Fruit fly (Drosophila melanogaster) whole organism, embryonic: Measurements from ENCODE around the gene Ak1.

ENCODE experiments used
- CG1024 ChIP-seq: fragments of 200-800 bp; sonication (Bioruptor generic); IDR thresholded peaks from 2 replicates; pipeline ENCODE4 v1.3.6; 2022; ENCODE audit warnings: missing biosample characterization, missing genetic modification characterization
- CG10366 ChIP-seq: fragments of 200-800 bp; sonication (Bioruptor generic); IDR thresholded peaks from 2 replicates; pipeline ENCODE4 v1.3.6; 2022; ENCODE audit warnings: missing biosample characterization, missing genetic modification characterization
- CG10462 ChIP-seq: fragments of 200-800 bp; sonication (Bioruptor generic); optimal IDR thresholded peaks from 2 replicates; lab custom pipeline; 2016; ENCODE audit warnings: missing biosample characterization, missing genetic modification characterization
- CG11723 ChIP-seq: fragments of 200-800 bp; sonication (Bioruptor generic); optimal IDR thresholded peaks from 2 replicates; lab custom pipeline; 2017; ENCODE audit warnings: missing biosample characterization, mild to moderate bottlenecking, missing genetic modification characterization
- CG12155 ChIP-seq: fragments of 200-800 bp; sonication (Bioruptor generic); optimal IDR thresholded peaks from 3 replicates; lab custom pipeline; 2016; ENCODE audit warnings: missing biosample characterization, missing genetic modification characterization
- CG14441 ChIP-seq: fragments of 200-800 bp; sonication (Bioruptor generic); IDR thresholded peaks from 2 replicates; pipeline ENCODE4 v1.3.6; 2022; ENCODE audit warnings: missing biosample characterization, missing genetic modification characterization
- CG15011 ChIP-seq: fragments of 200-800 bp; sonication (Bioruptor generic); optimal IDR thresholded peaks from 3 replicates; lab custom pipeline; 2018; ENCODE audit warnings: missing biosample characterization, mild to moderate bottlenecking, missing genetic modification characterization
- CG18476 ChIP-seq: fragments of 200-800 bp; sonication (Bioruptor generic); optimal IDR thresholded peaks from 2 replicates; lab custom pipeline; 2016; ENCODE audit warnings: missing biosample characterization, mild to moderate bottlenecking, missing genetic modification characterization
- CG18619 ChIP-seq: fragments of 200-800 bp; sonication (Bioruptor generic); optimal IDR thresholded peaks from 3 replicates; lab custom pipeline; 2017; ENCODE audit warnings: missing biosample characterization, mild to moderate bottlenecking, missing genetic modification characterization
- CG31388 ChIP-seq: fragments of 200-800 bp; sonication (Bioruptor generic); optimal IDR thresholded peaks from 2 replicates; lab custom pipeline; 2016; ENCODE audit warnings: missing biosample characterization, missing genetic modification characterization
- CG4328 ChIP-seq: fragments of 200-800 bp; sonication (Bioruptor generic); optimal IDR thresholded peaks from 3 replicates; lab custom pipeline; 2017; ENCODE audit warnings: missing biosample characterization, missing genetic modification reagents, missing genetic modification characterization
- CG4404 ChIP-seq: fragments of 200-800 bp; sonication (Bioruptor generic); IDR thresholded peaks from 2 replicates; pipeline ENCODE4 v1.3.6; 2022; ENCODE audit warnings: missing biosample characterization, missing genetic modification characterization
- CG6254 ChIP-seq: fragments of 200-800 bp; sonication (Bioruptor generic); optimal IDR thresholded peaks from 3 replicates; lab custom pipeline; 2017; ENCODE audit warnings: mild to moderate bottlenecking, missing biosample characterization, missing genetic modification reagents, missing genetic modification characterization
- CG6272 ChIP-seq: fragments of 200-800 bp; sonication (Bioruptor generic); IDR thresholded peaks from 2 replicates; pipeline ENCODE4 v1.3.6; 2022; ENCODE audit warnings: missing biosample characterization, missing genetic modification characterization
- CG7271 ChIP-seq: fragments of 200-800 bp; sonication (Bioruptor generic); optimal IDR thresholded peaks from 2 replicates; lab custom pipeline; 2018; ENCODE audit warnings: missing biosample characterization, mild to moderate bottlenecking, missing genetic modification characterization, moderate library complexity
- CG7928 ChIP-seq: fragments of 200-800 bp; sonication (Bioruptor generic); optimal IDR thresholded peaks from 2 replicates; lab custom pipeline; 2017; ENCODE audit warnings: missing biosample characterization, mild to moderate bottlenecking, missing genetic modification characterization
- CG9437 ChIP-seq: fragments of 200-800 bp; sonication (Bioruptor generic); optimal IDR thresholded peaks from 2 replicates; lab custom pipeline; 2018; ENCODE audit warnings: missing biosample characterization, mild to moderate bottlenecking, missing genetic modification characterization
- E2f1 ChIP-seq: fragments of 200-800 bp; sonication (Bioruptor generic); IDR thresholded peaks from 2 replicates; pipeline ENCODE4 v1.3.6; 2022; ENCODE audit warnings: missing biosample characterization, missing genetic modification characterization
- Elba2 ChIP-seq: fragments of 200-800 bp; sonication (Bioruptor generic); optimal IDR thresholded peaks from 3 replicates; lab custom pipeline; 2016; ENCODE audit warnings: missing biosample characterization, missing genetic modification characterization
- Ets65A ChIP-seq: fragments of 200-800 bp; sonication (Bioruptor generic); peaks from one replicate; lab custom pipeline; 2016; ENCODE audit warnings: missing biosample characterization, missing genetic modification characterization
- H15 ChIP-seq: fragments of 200-800 bp; sonication (Bioruptor generic); IDR thresholded peaks from 3 replicates; pipeline ENCODE4 v1.3.6; 2022; ENCODE audit warnings: missing biosample characterization, missing genetic modification characterization
- HLH3B ChIP-seq: fragments of 200-800 bp; sonication (Bioruptor generic); IDR thresholded peaks from 2 replicates; pipeline ENCODE4 v1.3.6; 2022; ENCODE audit warnings: missing biosample characterization, missing genetic modification characterization
- Hey ChIP-seq: fragments of 200-800 bp; sonication (Bioruptor generic); optimal IDR thresholded peaks from 3 replicates; lab custom pipeline; 2018; ENCODE audit warnings: missing biosample characterization, mild to moderate bottlenecking, missing genetic modification characterization
- Hsf ChIP-seq: fragments of 200-800 bp; sonication (Bioruptor generic); optimal IDR thresholded peaks from 3 replicates; lab custom pipeline; 2016; ENCODE audit warnings: missing biosample characterization, missing genetic modification characterization
- Med ChIP-seq: fragments of 200-800 bp; sonication (Bioruptor generic); peaks from one replicate; lab custom pipeline; 2016; ENCODE audit warnings: missing biosample characterization, missing genetic modification characterization, mild to moderate bottlenecking, inconsistent platforms, moderate library complexity
- Neu2 ChIP-seq: fragments of 200-800 bp; sonication (Bioruptor generic); optimal IDR thresholded peaks from 3 replicates; lab custom pipeline; 2016; ENCODE audit warnings: missing biosample characterization, missing genetic modification characterization, borderline replicate concordance
- Usf ChIP-seq: fragments of 200-800 bp; sonication (Bioruptor generic); optimal IDR thresholded peaks from 2 replicates; lab custom pipeline; 2017; ENCODE audit warnings: missing genotype, missing biosample characterization, missing genetic modification characterization
- az2 ChIP-seq: fragments of 200-800 bp; sonication (Bioruptor generic); optimal IDR thresholded peaks from 3 replicates; lab custom pipeline; 2016; ENCODE audit warnings: missing biosample characterization, missing genetic modification characterization
- ci ChIP-seq: fragments of 200-800 bp; sonication (Bioruptor generic); IDR thresholded peaks from 3 replicates; pipeline ENCODE4 v1.3.6; 2022; ENCODE audit warnings: missing biosample characterization, missing genetic modification characterization
- dan ChIP-seq: fragments of 200-800 bp; sonication (Bioruptor generic); IDR thresholded peaks from 2 replicates; pipeline ENCODE4 v1.3.6; 2022; ENCODE audit warnings: missing biosample characterization, missing genetic modification characterization
- dysf ChIP-seq: fragments of 200-800 bp; sonication (Bioruptor generic); IDR thresholded peaks from 3 replicates; pipeline ENCODE4 v1.3.6; 2022; ENCODE audit warnings: missing biosample characterization, missing genetic modification characterization
- emc ChIP-seq: fragments of 200-800 bp; sonication (Bioruptor generic); optimal IDR thresholded peaks from 2 replicates; lab custom pipeline; 2016; ENCODE audit warnings: missing biosample characterization, missing genetic modification characterization
- eyg ChIP-seq: fragments of 200-800 bp; sonication (Bioruptor generic); optimal IDR thresholded peaks from 3 replicates; lab custom pipeline; 2016; ENCODE audit warnings: missing biosample characterization, missing genetic modification characterization
- gcm2 ChIP-seq: fragments of 200-800 bp; sonication (Bioruptor generic); optimal IDR thresholded peaks from 2 replicates; lab custom pipeline; 2016; ENCODE audit warnings: missing biosample characterization, missing genetic modification characterization
- grau ChIP-seq: fragments of 200-800 bp; optimal IDR thresholded peaks from 3 replicates; lab custom pipeline; 2019; ENCODE audit warnings: missing biosample characterization, mild to moderate bottlenecking, missing genetic modification characterization, moderate library complexity
- lmd ChIP-seq: fragments of 200-800 bp; sonication (Bioruptor generic); IDR thresholded peaks from 2 replicates; pipeline ENCODE4 v1.3.6; 2022; ENCODE audit warnings: missing biosample characterization, missing genetic modification characterization
- lov ChIP-seq, 2 experiments: fragments of 200-800 bp in 1 of 2; fragments of >200 bp in 1 of 2; sonication (Bioruptor generic) in 1 of 2; IDR thresholded peaks in 1 of 2; optimal IDR thresholded peaks in 1 of 2; 2 replicates in 1 of 2; 3 replicates in 1 of 2; pipeline versions ENCODE4 v1.3.6 to Lab custom; 2017 to 2022; ENCODE audit warnings: missing biosample characterization in 1 of 2, missing genetic modification characterization in 1 of 2
- mam ChIP-seq: fragments of 200-800 bp; sonication (Bioruptor generic); optimal IDR thresholded peaks from 3 replicates; lab custom pipeline; 2016; ENCODE audit warnings: missing biosample characterization, missing genetic modification characterization
- nmo ChIP-seq: fragments of 200-800 bp; sonication (Bioruptor generic); optimal IDR thresholded peaks from 2 replicates; lab custom pipeline; 2018; ENCODE audit warnings: missing biosample characterization, mild to moderate bottlenecking, missing genetic modification characterization, moderate library complexity
- onecut ChIP-seq: fragments of 200-800 bp; sonication (Bioruptor generic); IDR thresholded peaks from 2 replicates; pipeline ENCODE4 v1.3.6; 2022; ENCODE audit warnings: missing biosample characterization, missing genetic modification characterization
- otp ChIP-seq: fragments of 200-800 bp; sonication (Bioruptor generic); IDR thresholded peaks from 3 replicates; pipeline ENCODE4, ENCODE4 v1.3.6; 2022; ENCODE audit warnings: missing biosample characterization, missing genetic modification characterization
- prd ChIP-seq, 3 experiments: fragments of >200 bp in 2 of 3; fragments of 200-800 bp in 1 of 3; sonication (Bioruptor generic) in 1 of 3; optimal IDR thresholded peaks in 2 of 3; IDR thresholded peaks in 1 of 3; 2 replicates in 2 of 3; 3 replicates in 1 of 3; pipeline versions ENCODE4 v1.3.6 to Lab custom; 2017 to 2022; ENCODE audit warnings: missing biosample characterization in 1 of 3, missing genetic modification characterization in 1 of 3
- repo ChIP-seq: fragments of 200-800 bp; sonication (Bioruptor generic); optimal IDR thresholded peaks from 2 replicates; lab custom pipeline; 2016; ENCODE audit warnings: missing biosample characterization, missing genetic modification characterization
- sens-2 ChIP-seq: fragments of 200-800 bp; sonication (Bioruptor generic); IDR thresholded peaks from 2 replicates; pipeline ENCODE4 v1.3.6; 2022; ENCODE audit warnings: missing biosample characterization, missing genetic modification characterization
- slbo ChIP-seq: fragments of 200-800 bp; sonication (Bioruptor generic); IDR thresholded peaks from 2 replicates; pipeline ENCODE4 v1.3.6; 2022; ENCODE audit warnings: missing biosample characterization, missing genetic modification characterization
- slou ChIP-seq: fragments of 200-800 bp; sonication (Bioruptor generic); optimal IDR thresholded peaks from 3 replicates; lab custom pipeline; 2016; ENCODE audit warnings: missing biosample characterization, missing genetic modification characterization
- stwl ChIP-seq: fragments of 200-800 bp; sonication (Bioruptor generic); optimal IDR thresholded peaks from 3 replicates; lab custom pipeline; 2018; ENCODE audit warnings: missing biosample characterization, mild to moderate bottlenecking, missing genetic modification characterization, moderate library complexity
- toy ChIP-seq: fragments of 200-800 bp; sonication (Bioruptor generic); IDR thresholded peaks from 2 replicates; pipeline ENCODE4 v1.3.6; 2022; ENCODE audit warnings: missing biosample characterization, missing genetic modification characterization
- trh ChIP-seq: fragments of 200-800 bp; sonication (Bioruptor generic); optimal IDR thresholded peaks from 2 replicates; lab custom pipeline; 2016; ENCODE audit warnings: missing biosample characterization, missing genetic modification characterization
- tup ChIP-seq: fragments of 200-800 bp; sonication (Bioruptor generic); optimal IDR thresholded peaks from 2 replicates; lab custom pipeline; 2016; ENCODE audit warnings: missing biosample characterization, mild to moderate bottlenecking, missing genetic modification characterization, moderate library complexity
- usp ChIP-seq: fragments of >200 bp; optimal IDR thresholded peaks from 2 replicates; lab custom pipeline; 2017; ENCODE audit warnings: missing biosample characterization, missing genetic modification characterization

Gene Ak1

DNA sequence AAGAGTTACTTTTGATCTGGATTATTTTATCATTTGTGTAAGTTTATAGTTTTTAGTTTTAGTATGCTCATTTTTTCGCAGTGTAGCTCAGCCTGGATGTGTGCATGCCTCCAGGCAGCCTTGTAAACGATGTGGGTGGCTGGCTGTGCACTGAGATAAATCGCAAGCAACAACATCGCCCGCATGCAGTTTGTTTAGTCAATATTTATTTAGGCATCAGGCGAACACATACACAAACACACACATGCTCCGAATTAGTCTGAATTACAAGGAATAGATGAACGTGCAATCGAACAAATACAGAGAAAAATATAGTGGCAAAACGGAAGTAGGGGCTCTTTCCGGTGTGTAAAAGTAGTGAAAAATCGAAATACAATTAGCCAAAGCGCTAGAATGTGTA is 40.8 kb downstream of the Ak1 start (continued):
- TF ChIP-seq repo (GFP tag; lab: Kevin White, UChicago) (no peak), CG11723 (GFP tag; lab: Kevin White, UChicago) (no peak), CG10366 (GFP tag; lab: Robert Waterston, UW) (no peak), nmo (GFP tag; lab: Kevin White, UChicago) (peak; percentile 41), usp (no peak), CG1024 (GFP tag; lab: Robert Waterston, UW) (no peak), dan (no peak), lmd (GFP tag; lab: Robert Waterston, UW) (0 out of 2 replicates have a peak, but pooled peaks have one; percentile 15), CG18619 (GFP tag; lab: Kevin White, UChicago) (no peak), CG7928 (GFP tag; lab: Kevin White, UChicago) (no peak), CG9437 (GFP tag; lab: Kevin White, UChicago) (no peak), onecut (no peak), sens-2 (GFP tag; lab: Robert Waterston, UW) (no peak), CG12155 (GFP tag; lab: Kevin White, UChicago) (no peak), slbo (GFP tag; lab: Robert Waterston, UW) (0 out of 2 replicates have a peak, but pooled peaks have one; percentile 18), CG14441 (GFP tag; lab: Robert Waterston, UW) (0 out of 2 replicates have a peak, but pooled peaks have one; percentile 4), slou (GFP tag; lab: Kevin White, UChicago) (no peak), H15 (GFP tag; lab: Robert Waterston, UW) (0 out of 3 replicates have a peak, but pooled peaks have one; percentile 25), stwl (no peak), tup (GFP tag; lab: Kevin White, UChicago) (no peak), HLH3B (GFP tag; lab: Robert Waterston, UW) (0 out of 2 replicates have a peak, but pooled peaks have one; percentile 44), Elba2 (GFP tag; lab: Kevin White, UChicago) (no peak), az2 (no peak), trh (GFP tag; lab: Kevin White, UChicago) (no peak), eyg (GFP tag; lab: Kevin White, UChicago) (no peak), Hey (tag; lab: Kevin White, UChicago) (no peak), CG6254 (GFP tag; lab: Kevin White, UChicago) (no peak), emc (GFP tag; lab: Kevin White, UChicago) (no peak), CG15011 (no peak), toy (GFP tag; lab: Robert Waterston, UW) (no peak), gcm2 (GFP tag; lab: Kevin White, UChicago) (no peak), Hsf (GFP tag; lab: Kevin White, UChicago) (no peak), CG7271 (tag; lab: Kevin White, UChicago) (no peak), prd (optimal IDR thresholded peaks at IDR 0.05; lab: Kevin White, UChicago) (no peak), prd (GFP tag; IDR thresholded peaks at IDR 0.05; lab: Robert Waterston, UW) (0 out of 3 replicates have a peak, but pooled peaks have one; percentile 22), Ets65A (no peak), Usf (GFP tag; lab: Kevin White, UChicago) (no peak), mam (GFP tag; lab: Kevin White, UChicago) (no peak), CG31388 (GFP tag; lab: Kevin White, UChicago) (no peak), CG4328 (GFP tag; lab: Kevin White, UChicago) (no peak), CG18476 (GFP tag; lab: Kevin White, UChicago) (no peak), E2f1 (0 out of 2 replicates have a peak, but pooled peaks have one; percentile 6), grau (tag; lab: Kevin White, UChicago) (peak; percentile 11), Neu2 (GFP tag; lab: Kevin White, UChicago) (no peak), Med (GFP tag; lab: Kevin White, UChicago) (peak; percentile 49), dysf (GFP tag; lab: Robert Waterston, UW) (0 out of 3 replicates have a peak, but pooled peaks have one; percentile 20), CG6272 (GFP tag; lab: Robert Waterston, UW) (no peak), otp (GFP tag; lab: Robert Waterston, UW) (no peak), ci (GFP tag; lab: Robert Waterston, UW) (peak; percentile 46; the same call in 2 of the 3 replicates), CG10462 (no peak), CG4404 (GFP tag; lab: Robert Waterston, UW) (no peak), lov (optimal IDR thresholded peaks at IDR 0.05; lab: Kevin White, UChicago) (no peak), lov (GFP tag; IDR thresholded peaks at IDR 0.05; lab: Robert Waterston, UW) (no peak)
